Worm (Caenorhabditis elegans): ENCODE measurements around the gene ttr-42.

Gene ttr-42

ce11 chrX:2614158-2614557, 36.6 kb downstream of the ttr-42 start:
- TF ChIP-seq aly-2 (tag; optimal IDR thresholded peaks at IDR 0.05) (no peak), egl-27 (tag; optimal IDR thresholded peaks at IDR 0.05) (no peak), nhr-77 (tag; optimal IDR thresholded peaks at IDR 0.05) (no peak), sma-9 (GFP tag; optimal IDR thresholded peaks at IDR 0.05) (no peak), sma-9 (tag; optimal IDR thresholded peaks at IDR 0.05) (no peak), sma-3 (GFP tag; optimal IDR thresholded peaks at IDR 0.05) (no peak), lsy-2 (tag; optimal IDR thresholded peaks at IDR 0.05) (no peak), snpc-4 (tag; optimal IDR thresholded peaks at IDR 0.05) (no peak), lin-11 (tag; optimal IDR thresholded peaks at IDR 0.05) (no peak), ceh-16 (tag; optimal IDR thresholded peaks at IDR 0.05) (no peak), nhr-23 (tag; optimal IDR thresholded peaks at IDR 0.05) (no peak), peb-1 (tag; optimal IDR thresholded peaks at IDR 0.05) (no peak), lin-39 (tag; optimal IDR thresholded peaks at IDR 0.05) (no peak), nhr-6 (tag; optimal IDR thresholded peaks at IDR 0.05) (no peak), ZK546.5 (tag; optimal IDR thresholded peaks at IDR 0.05) (no peak), nhr-25 (tag; optimal IDR thresholded peaks at IDR 0.05) (no peak), elt-3 (tag; optimal IDR thresholded peaks at IDR 0.05) (no peak), C34F6.9 (tag; optimal IDR thresholded peaks at IDR 0.05) (no peak)

ce11 chrX:2615626-2616025, 38.1 kb downstream of the ttr-42 start, which contains the start of gene T03G6.3:
TSS of gene T03G6.3 (minus strand) at chrX:2615726.
- TF ChIP-seq lin-13 (GFP tag; optimal IDR thresholded peaks at IDR 0.05) (no peak), aly-2 (tag; optimal IDR thresholded peaks at IDR 0.05) (no peak), nhr-10 (tag; optimal IDR thresholded peaks at IDR 0.05) (no peak), crh-2 (tag; optimal IDR thresholded peaks at IDR 0.05) (no peak)

DNA sequence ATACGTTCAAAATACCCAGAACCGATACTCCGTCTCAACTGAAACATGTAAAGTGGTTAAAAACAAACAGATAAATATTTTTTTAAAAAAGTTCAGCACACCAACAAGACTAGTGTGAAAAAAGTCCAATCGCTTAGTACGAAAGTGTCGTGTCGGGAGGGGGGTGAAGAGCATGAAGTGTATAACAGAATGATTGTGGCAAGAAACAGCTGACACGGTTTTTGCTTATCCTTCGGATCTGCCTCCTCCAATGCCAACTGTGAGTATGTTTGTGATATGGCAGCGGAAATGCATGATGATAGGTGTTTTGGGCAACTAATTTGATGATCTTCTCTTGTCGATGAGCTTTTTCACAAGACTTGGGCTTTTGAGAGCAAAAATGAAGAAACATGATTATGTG, 42.7 kb downstream of the ttr-42 start:
- TF ChIP-seq mab-5 (tag; optimal IDR thresholded peaks at IDR 0.05) (no peak), nhr-129 (tag; optimal IDR thresholded peaks at IDR 0.05) (peak; percentile 56), nhr-21 (tag; optimal IDR thresholded peaks at IDR 0.05) (no peak)

ce11 chrX:2626153-2626552, 48.6 kb downstream of the ttr-42 start:
- TF ChIP-seq unc-55 (GFP tag; optimal IDR thresholded peaks at IDR 0.05), result no peak
- no peak for TF ChIP-seq dmd-4 (tag; optimal IDR thresholded peaks at IDR 0.05)
- TF ChIP-seq ZK546.5 (tag; optimal IDR thresholded peaks at IDR 0.05), result no peak
- TF ChIP-seq ceh-16 (tag; optimal IDR thresholded peaks at IDR 0.05), result no peak
- TF ChIP-seq mbf-1 (tag; optimal IDR thresholded peaks at IDR 0.05), result no peak
- TF ChIP-seq gmeb-1 (tag; optimal IDR thresholded peaks at IDR 0.05), result no peak
- no peak for TF ChIP-seq sma-3 (GFP tag; optimal IDR thresholded peaks at IDR 0.05)
- no peak for TF ChIP-seq nhr-237 (tag; optimal IDR thresholded peaks at IDR 0.05)
- TF ChIP-seq blmp-1 (tag; optimal IDR thresholded peaks at IDR 0.05; ENCODE audit: insufficient read depth), result no peak
- no peak for TF ChIP-seq R02D3.7 (tag; optimal IDR thresholded peaks at IDR 0.05)
- no peak for TF ChIP-seq mdl-1 (tag; optimal IDR thresholded peaks at IDR 0.05)
- TF ChIP-seq F13H6.1 (tag; optimal IDR thresholded peaks at IDR 0.05), result no peak

All from whole organism, L2 larva.